Worm (Caenorhabditis elegans) whole organism, L1 larva: ENCODE measurements around the gene EEED8.15.

Experiments
- C16A3.4 ChIP-seq: fragments of 150-350 bp; optimal IDR thresholded peaks from 2 replicates; lab custom pipeline; 2014; ENCODE audit warnings: missing biosample characterization, missing genetic modification characterization
- C34B4.2 ChIP-seq: sonication (generic microtip); optimal IDR thresholded peaks from 2 replicates; lab custom pipeline; 2017; ENCODE audit warnings: mild to moderate bottlenecking, missing genetic modification characterization, missing compliant biosample characterization
- Y116A8C.19 ChIP-seq: sonication (generic microtip); optimal IDR thresholded peaks from 2 replicates; lab custom pipeline; 2016; ENCODE audit warnings: missing compliant biosample characterization, missing genetic modification characterization, borderline replicate concordance
- aha-1 ChIP-seq: fragments of 150-350 bp; optimal IDR thresholded peaks from 2 replicates; lab custom pipeline; 2014; ENCODE audit warnings: missing biosample characterization, missing genetic modification characterization
- alr-1 ChIP-seq: fragments of 200-800 bp; sonication (Bioruptor generic); optimal IDR thresholded peaks from 2 replicates; lab custom pipeline; 2018; ENCODE audit warnings: borderline replicate concordance, mild to moderate bottlenecking, missing genetic modification characterization, missing compliant biosample characterization
- aly-2 ChIP-seq: fragments of 150-350 bp; optimal IDR thresholded peaks from 2 replicates; lab custom pipeline; 2014; ENCODE audit warnings: missing biosample characterization, missing genetic modification characterization
- ama-1 ChIP-seq: fragments of 150-350 bp; optimal IDR thresholded peaks from 2 replicates; lab custom pipeline; 2014
- blmp-1 ChIP-seq: fragments of 150-350 bp; optimal IDR thresholded peaks from 2 replicates; lab custom pipeline; 2014; ENCODE audit warnings: missing biosample characterization, missing genetic modification characterization
- ceh-63 ChIP-seq: fragments of 200-800 bp; sonication (Bioruptor generic); optimal IDR thresholded peaks from 2 replicates; lab custom pipeline; 2018; ENCODE audit warnings: mild to moderate bottlenecking, missing genetic modification characterization, missing compliant biosample characterization
- ceh-8 ChIP-seq: fragments of 200-800 bp; sonication (Bioruptor generic); optimal IDR thresholded peaks from 2 replicates; lab custom pipeline; 2018; ENCODE audit warnings: mild to moderate bottlenecking, missing genetic modification characterization, moderate library complexity, missing compliant biosample characterization
- ceh-82 ChIP-seq, 3 experiments: fragments of 150-350 bp in 1 of 3; sonication (generic microtip) in 2 of 3; optimal IDR thresholded peaks; 2 replicates each; lab custom pipeline; 2014 to 2017; ENCODE audit warnings: missing biosample characterization in 3 of 3, missing genetic modification characterization in 3 of 3
- ceh-90 ChIP-seq: sonication (generic microtip); optimal IDR thresholded peaks from 2 replicates; lab custom pipeline; 2016; ENCODE audit warnings: missing genetic modification characterization, missing compliant biosample characterization
- dsc-1 ChIP-seq: sonication (generic microtip); optimal IDR thresholded peaks from 2 replicates; lab custom pipeline; 2016; ENCODE audit warnings: mild to moderate bottlenecking, missing genetic modification characterization, missing compliant biosample characterization
- egl-13 ChIP-seq: sonication (generic microtip); optimal IDR thresholded peaks from 2 replicates; lab custom pipeline; 2016; ENCODE audit warnings: missing genotype, missing genetic modification reagents, missing genetic modification characterization, missing compliant biosample characterization
- egl-27 ChIP-seq, 2 experiments: fragments of 150-350 bp in 1 of 2; sonication (generic microtip); optimal IDR thresholded peaks; 3 replicates each; lab custom pipeline; 2017 to 2018; ENCODE audit warnings: missing biosample characterization in 2 of 2, missing genetic modification characterization in 2 of 2, missing genetic modification reagents in 2 of 2
- elt-3 ChIP-seq, 6 experiments: fragments of 150-350 bp in 1 of 6; sonication (generic microtip); optimal IDR thresholded peaks; 2 replicates each; lab custom pipeline; 2017 to 2018; ENCODE audit warnings: missing biosample characterization in 6 of 6, missing genetic modification characterization in 6 of 6, inconsistent platforms in 1 of 6
- fkh-10 ChIP-seq: sonication (generic microtip); optimal IDR thresholded peaks from 2 replicates; lab custom pipeline; 2017; ENCODE audit warnings: missing biosample characterization, missing genetic modification reagents, missing genetic modification characterization
- hlh-17 ChIP-seq: fragments of 200-800 bp; sonication (Bioruptor generic); optimal IDR thresholded peaks from 2 replicates; lab custom pipeline; 2018; ENCODE audit warnings: missing genetic modification characterization, mild to moderate bottlenecking, missing compliant biosample characterization, moderate library complexity, borderline replicate concordance
- hpl-2 ChIP-seq: fragments of 150-350 bp; optimal IDR thresholded peaks from 2 replicates; lab custom pipeline; 2014; ENCODE audit warnings: missing biosample characterization, missing genetic modification reagents, missing genetic modification characterization
- isw-1 ChIP-seq: fragments of 200-800 bp; sonication (Bioruptor generic); IDR thresholded peaks from 2 replicates; pipeline ENCODE4 v1.3.6; 2022; ENCODE audit warnings: missing genetic modification characterization, missing compliant biosample characterization
- jun-1 ChIP-seq: fragments of 150-350 bp; optimal IDR thresholded peaks from 2 replicates; lab custom pipeline; 2014; ENCODE audit warnings: missing biosample characterization, missing genetic modification reagents, missing genetic modification characterization
- lin-14 ChIP-seq: fragments of 200-800 bp; sonication (Bioruptor generic); optimal IDR thresholded peaks from 2 replicates; lab custom pipeline; 2018; ENCODE audit warnings: mild to moderate bottlenecking, missing genetic modification characterization, moderate library complexity, missing compliant biosample characterization
- lin-15B ChIP-seq: fragments of 150-350 bp; sonication (generic microtip); optimal IDR thresholded peaks from 3 replicates; lab custom pipeline; 2014; ENCODE audit warnings: missing biosample characterization, missing genetic modification characterization
- mab-9 ChIP-seq: fragments of 200-800 bp; sonication (Bioruptor generic); IDR thresholded peaks from 2 replicates; pipeline ENCODE4 v1.3.6; 2022; ENCODE audit warnings: missing genetic modification reagents, missing genetic modification characterization, missing compliant biosample characterization
- mep-1 ChIP-seq: fragments of 150-350 bp; optimal IDR thresholded peaks from 2 replicates; lab custom pipeline; 2014; ENCODE audit warnings: missing biosample characterization, missing genetic modification characterization
- nhr-20 ChIP-seq: sonication (generic microtip); optimal IDR thresholded peaks from 2 replicates; lab custom pipeline; 2016; ENCODE audit warnings: mild to moderate bottlenecking, missing genetic modification characterization, missing compliant biosample characterization
- nhr-47 ChIP-seq: sonication (generic microtip); optimal IDR thresholded peaks from 2 replicates; lab custom pipeline; 2016; ENCODE audit warnings: mild to moderate bottlenecking, missing genetic modification characterization, moderate library complexity, missing compliant biosample characterization
- nhr-71 ChIP-seq: sonication (generic microtip); optimal IDR thresholded peaks from 2 replicates; lab custom pipeline; 2016; ENCODE audit warnings: mild to moderate bottlenecking, missing genetic modification characterization, moderate library complexity, missing compliant biosample characterization
- nhr-77 ChIP-seq: fragments of 150-350 bp; optimal IDR thresholded peaks from 2 replicates; lab custom pipeline; 2014; ENCODE audit warnings: missing biosample characterization, missing genetic modification characterization
- nhr-85 ChIP-seq: sonication (generic microtip); peaks from one replicate; lab custom pipeline; 2016; ENCODE audit warnings: missing genetic modification characterization, inconsistent platforms, missing compliant biosample characterization
- nhr-90 ChIP-seq: sonication (generic microtip); optimal IDR thresholded peaks from 2 replicates; lab custom pipeline; 2016; ENCODE audit warnings: mild to moderate bottlenecking, missing genetic modification characterization, missing compliant biosample characterization; ENCODE audit not compliant: poor library complexity
- pax-3 ChIP-seq: fragments of 200-800 bp; sonication (Bioruptor generic); optimal IDR thresholded peaks from 2 replicates; lab custom pipeline; 2018; ENCODE audit warnings: mild to moderate bottlenecking, missing genetic modification characterization, moderate library complexity, missing compliant biosample characterization
- skn-1 ChIP-seq: fragments of 150-350 bp; optimal IDR thresholded peaks from 2 replicates; lab custom pipeline; 2014; ENCODE audit warnings: missing biosample characterization, missing genetic modification characterization
- snu-23 ChIP-seq: sonication (generic microtip); optimal IDR thresholded peaks from 2 replicates; lab custom pipeline; 2016; ENCODE audit warnings: missing genetic modification characterization, missing compliant biosample characterization
- sptf-1 ChIP-seq: fragments of 150-350 bp; optimal IDR thresholded peaks from 2 replicates; lab custom pipeline; 2014; ENCODE audit warnings: missing biosample characterization, missing genetic modification characterization
- sup-37 ChIP-seq: fragments of 200-800 bp; sonication (Bioruptor generic); optimal IDR thresholded peaks from 2 replicates; lab custom pipeline; 2018; ENCODE audit warnings: mild to moderate bottlenecking, missing genetic modification characterization, missing compliant biosample characterization
- unc-130 ChIP-seq: fragments of 150-350 bp; optimal IDR thresholded peaks from 2 replicates; lab custom pipeline; 2017; ENCODE audit warnings: missing biosample characterization, missing genetic modification characterization, inconsistent platforms
- unc-62 ChIP-seq: fragments of 150-350 bp; optimal IDR thresholded peaks from 2 replicates; lab custom pipeline; 2014; ENCODE audit warnings: missing biosample characterization, missing genetic modification reagents, missing genetic modification characterization
- zag-1 ChIP-seq: fragments of 150-350 bp; optimal IDR thresholded peaks from 2 replicates; lab custom pipeline; 2014; ENCODE audit warnings: missing biosample characterization, missing genetic modification characterization
- zip-4 ChIP-seq: fragments of 200-800 bp; sonication (Bioruptor generic); optimal IDR thresholded peaks from 2 replicates; lab custom pipeline; 2018; ENCODE audit warnings: mild to moderate bottlenecking, missing genetic modification characterization, moderate library complexity, missing compliant biosample characterization

EEED8.15 gene

DNA sequence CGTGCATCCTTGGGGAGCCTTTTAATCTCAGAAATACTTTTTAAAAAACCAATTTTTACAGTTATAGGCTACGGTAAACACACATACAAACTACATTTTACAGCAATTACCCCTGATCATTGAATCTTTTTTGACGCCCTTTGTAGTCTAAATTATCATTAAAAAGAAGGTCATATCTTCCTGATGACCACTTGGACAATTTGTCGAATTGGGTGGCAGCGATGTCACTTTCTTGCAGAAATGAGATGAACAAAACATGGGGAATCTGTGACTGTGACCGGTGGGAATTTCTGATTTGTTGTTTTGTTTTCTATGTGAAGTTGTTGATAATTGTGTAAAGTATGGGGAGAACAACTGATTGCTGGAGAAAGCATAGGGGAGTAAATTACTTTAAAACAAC lies 30.6 kb downstream of the EEED8.15 start:
- TF ChIP-seq elt-3 (tag; optimal IDR thresholded peaks at IDR 0.05; lab: Kevin White, UChicago) (peak in 1 of 6 experiments; percentile 12), nhr-85 (tag; lab: Kevin White, UChicago) (peak; percentile 67), blmp-1 (tag; lab: Kevin White, UChicago) (peak; percentile 74), nhr-20 (tag; lab: Kevin White, UChicago) (peak; percentile 0), C34B4.2 (no peak)
- TF ChIP-seq, all 84 proteins: peak for 4

- no peak for TF ChIP-seq nhr-47
- no peak for TF ChIP-seq aly-2 (tag; lab: Kevin White, UChicago)
- TF ChIP-seq zag-1: no peak
- TF ChIP-seq jun-1: no peak
- TF ChIP-seq isw-1: no peak
- TF ChIP-seq nhr-85 (tag; lab: Kevin White, UChicago): peak; percentile 66
- TF ChIP-seq, all 84 proteins: peak for 1
These were observed 32.2 kb downstream of the EEED8.15 start for ce11 chrII:5451278-5451677.

ce11 chrII:5453547-5453946 lies 34.5 kb downstream of the EEED8.15 start, which contains the start of gene dhs-5:
Gene dhs-5 (plus strand): TSS chrII:5453847.
- TF ChIP-seq jun-1 (no peak), dsc-1 (tag; lab: Kevin White, UChicago) (peak; percentile 56)

DNA sequence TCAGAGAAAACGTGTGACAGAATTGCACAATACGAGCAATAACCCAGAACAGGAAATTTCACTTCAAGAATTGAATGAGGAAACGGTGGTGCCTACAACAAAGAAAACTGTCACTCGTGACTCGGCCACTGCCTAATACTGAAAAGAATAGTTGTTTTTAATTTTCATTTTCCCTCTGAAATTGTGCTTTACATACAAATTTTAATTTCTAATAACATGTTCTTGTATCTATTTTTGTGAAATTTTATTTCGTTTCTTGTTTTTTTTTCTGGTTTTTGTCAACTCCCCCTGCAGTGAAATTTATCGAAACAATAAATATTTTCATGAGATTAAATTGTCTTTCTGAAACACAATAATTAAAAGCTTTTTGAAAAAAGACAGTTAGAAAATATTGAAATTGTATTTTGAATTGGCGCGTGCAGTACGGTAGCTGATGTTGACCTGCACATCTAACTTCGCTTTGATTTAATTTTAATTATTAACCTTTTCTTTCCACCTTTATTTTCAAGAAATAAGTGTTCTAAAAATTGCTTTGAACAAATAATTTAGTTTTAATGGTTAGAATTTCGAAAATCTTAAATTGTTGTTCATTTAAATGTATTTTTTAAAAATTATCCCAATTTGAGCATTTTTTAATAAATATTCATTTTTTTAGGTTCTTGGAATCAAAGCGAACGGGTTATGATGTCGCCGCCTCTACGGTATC lies 36.8 kb downstream of the EEED8.15 start, which contains the start of gene daz-1:
Gene daz-1 (plus strand): TSS at position 656 of the 706 bp plus-strand sequence.
- TF ChIP-seq sptf-1 (no peak), unc-62 (GFP tag; lab: Kevin White, UChicago) (no peak), nhr-90 (no peak), skn-1 (tag; lab: Kevin White, UChicago) (no peak), mab-9 (GFP tag; lab: Robert Waterston, UW) (no peak), lin-15B (tag; lab: Kevin White, UChicago) (no peak), ceh-90 (tag; lab: Kevin White, UChicago) (no peak), nhr-47 (no peak), aha-1 (tag; lab: Kevin White, UChicago) (no peak), alr-1 (tag; lab: Kevin White, UChicago) (no peak), hpl-2 (no peak), snu-23 (no peak), hlh-17 (GFP tag; lab: Kevin White, UChicago) (no peak), egl-27 (tag; optimal IDR thresholded peaks at IDR 0.05; lab: Kevin White, UChicago) (no peak), zag-1 (no peak), ceh-8 (no peak), nhr-77 (tag; lab: Kevin White, UChicago) (no peak)

ce11 chrII:5458683-5459410 lies 39.8 kb downstream of the EEED8.15 start:
- TF ChIP-seq zip-4 (GFP tag; lab: Kevin White, UChicago) (no peak), ama-1 (lab: Kevin White, UChicago) (no peak), elt-3 (tag; optimal IDR thresholded peaks at IDR 0.05; lab: Kevin White, UChicago) (peak in 4 of 6 experiments; percentile 11 to 73 (median 32)), fkh-10 (GFP tag; lab: Kevin White, UChicago) (no peak), pax-3 (tag; lab: Kevin White, UChicago) (no peak), egl-13 (no peak), snu-23 (peak; percentile 11), sup-37 (GFP tag; lab: Kevin White, UChicago) (no peak), C16A3.4 (tag; lab: Kevin White, UChicago) (no peak), ceh-63 (no peak), nhr-71 (tag; lab: Kevin White, UChicago) (peak; percentile 2), aha-1 (tag; lab: Kevin White, UChicago) (no peak), mep-1 (tag; lab: Kevin White, UChicago) (peak; percentile 5), blmp-1 (tag; lab: Kevin White, UChicago) (peak; percentile 99), dsc-1 (tag; lab: Kevin White, UChicago) (no peak), ceh-90 (tag; lab: Kevin White, UChicago) (no peak), nhr-77 (tag; lab: Kevin White, UChicago) (no peak), ceh-82 (tag; optimal IDR thresholded peaks at IDR 0.05; lab: Kevin White, UChicago) (no peak), lin-14 (GFP tag; lab: Kevin White, UChicago) (peak; percentile 71), nhr-20 (tag; lab: Kevin White, UChicago) (no peak), hlh-17 (GFP tag; lab: Kevin White, UChicago) (no peak), ceh-8 (no peak), Y116A8C.19 (tag; lab: Kevin White, UChicago) (no peak), unc-130 (peak; percentile 4)
